Fruit fly (Drosophila melanogaster): ENCODE results near the gene CG33116.

DNA sequence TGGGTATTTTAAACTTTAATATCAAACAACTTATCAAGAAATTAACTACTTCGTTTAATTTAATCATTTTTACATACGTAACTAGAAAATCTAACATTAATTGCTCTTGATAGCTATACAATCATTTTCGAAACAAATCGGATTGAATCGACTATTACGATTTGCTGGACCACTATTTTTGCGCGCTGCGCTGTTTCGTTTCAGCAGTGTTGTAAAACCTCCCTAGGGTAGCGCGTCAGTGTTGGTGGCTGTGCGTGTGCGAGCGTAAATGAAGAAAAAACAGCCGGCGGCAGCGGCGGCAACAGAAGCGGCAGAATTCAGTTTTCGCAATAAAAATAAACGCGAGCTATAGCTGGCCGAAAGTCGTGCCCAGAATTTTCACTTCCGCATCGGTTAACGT lies at the start of gene CG33116:
- TF ChIP-seq CTCF (optimal IDR thresholded peaks at IDR 0.05) = no peak
- no peak for TF ChIP-seq CG8478 (optimal IDR thresholded peaks at IDR 0.05)
